Worm (Caenorhabditis elegans) whole organism, mixed stage, embryonic: Measurements from ENCODE around the gene C16C10.8.

Source experiments
- elt-1 ChIP-seq: sonication (generic microtip); optimal IDR thresholded peaks from 2 replicates; lab custom pipeline; 2017; ENCODE audit warnings: missing genetic modification characterization, mild to moderate bottlenecking, missing compliant biosample characterization, antibody characterized with exemption, moderate library complexity, borderline replicate concordance; ENCODE audit not compliant: insufficient read depth
- lin-32 ChIP-seq: fragments of 200-800 bp; sonication (Bioruptor generic); optimal IDR thresholded peaks from 2 replicates; lab custom pipeline; 2018; ENCODE audit warnings: mild to moderate bottlenecking, missing genetic modification characterization, missing compliant biosample characterization
- nhr-28 ChIP-seq: fragments of 150-350 bp; optimal IDR thresholded peaks from 2 replicates; lab custom pipeline; 2014; ENCODE audit warnings: missing biosample characterization, missing genetic modification characterization
- pha-4 ChIP-seq: fragments of 150-350 bp; optimal IDR thresholded peaks from 2 replicates; lab custom pipeline; 2018; ENCODE audit warnings: missing biosample characterization, missing genetic modification reagents, missing genetic modification characterization
- snpc-4 ChIP-seq: fragments of 150-350 bp; optimal IDR thresholded peaks from 2 replicates; lab custom pipeline; 2014; ENCODE audit warnings: missing biosample characterization, missing genetic modification characterization
- unc-120 ChIP-seq: sonication (generic microtip); optimal IDR thresholded peaks from 2 replicates; lab custom pipeline; 2017; ENCODE audit warnings: missing genetic modification characterization, missing compliant biosample characterization; ENCODE audit not compliant: poor library complexity, severe bottlenecking
- unc-62 ChIP-seq: fragments of 150-350 bp; optimal IDR thresholded peaks from 2 replicates; lab custom pipeline; 2014; ENCODE audit warnings: missing biosample characterization, missing genetic modification reagents, missing genetic modification characterization
- ztf-11 ChIP-seq: fragments of 150-350 bp; optimal IDR thresholded peaks from 2 replicates; lab custom pipeline; 2014; ENCODE audit warnings: missing biosample characterization, missing genetic modification characterization

DNA sequence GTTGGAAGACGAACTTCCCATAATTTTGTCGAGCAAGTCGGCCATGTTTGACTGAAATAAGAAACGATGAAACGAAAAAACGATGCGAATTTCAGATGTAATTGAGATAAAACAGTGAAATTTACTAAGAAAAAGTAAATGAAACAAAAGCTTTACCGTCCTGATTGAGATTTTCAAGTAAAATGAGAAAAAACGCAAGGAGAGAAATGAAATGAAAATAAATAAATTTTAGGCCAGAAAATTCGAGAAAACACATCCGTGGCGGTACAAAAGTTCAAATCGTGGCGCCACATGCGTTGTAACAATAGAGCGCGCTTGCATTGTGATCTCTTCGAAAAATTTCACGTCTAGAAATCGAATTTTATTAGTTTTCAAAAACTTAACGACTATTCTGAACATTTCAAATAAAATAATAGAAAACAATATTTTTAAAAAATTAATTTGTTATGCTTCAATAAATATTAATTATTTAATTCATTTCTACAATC is 12.2 kb upstream of the C16C10.8 start, which contains the start of the genes hrde-1 and C16C10.13:
- TF ChIP-seq ztf-11 (tag; lab: Kevin White, UChicago) (no peak), nhr-28 (tag; lab: Kevin White, UChicago) (no peak), snpc-4 (tag; lab: Kevin White, UChicago) (no peak), unc-120 (tag; lab: Kevin White, UChicago) (no peak), unc-62 (GFP tag; lab: Kevin White, UChicago) (no peak), lin-32 (GFP tag; lab: Kevin White, UChicago) (no peak), elt-1 (tag; lab: Kevin White, UChicago) (no peak), pha-4 (tag; lab: Kevin White, UChicago) (no peak)
